Fruit fly (Drosophila melanogaster): ENCODE results near the gene nero.
A peak's percentile ranks its signal among the peaks of the same experiment; 100 is the strongest.

The nero gene

DNA sequence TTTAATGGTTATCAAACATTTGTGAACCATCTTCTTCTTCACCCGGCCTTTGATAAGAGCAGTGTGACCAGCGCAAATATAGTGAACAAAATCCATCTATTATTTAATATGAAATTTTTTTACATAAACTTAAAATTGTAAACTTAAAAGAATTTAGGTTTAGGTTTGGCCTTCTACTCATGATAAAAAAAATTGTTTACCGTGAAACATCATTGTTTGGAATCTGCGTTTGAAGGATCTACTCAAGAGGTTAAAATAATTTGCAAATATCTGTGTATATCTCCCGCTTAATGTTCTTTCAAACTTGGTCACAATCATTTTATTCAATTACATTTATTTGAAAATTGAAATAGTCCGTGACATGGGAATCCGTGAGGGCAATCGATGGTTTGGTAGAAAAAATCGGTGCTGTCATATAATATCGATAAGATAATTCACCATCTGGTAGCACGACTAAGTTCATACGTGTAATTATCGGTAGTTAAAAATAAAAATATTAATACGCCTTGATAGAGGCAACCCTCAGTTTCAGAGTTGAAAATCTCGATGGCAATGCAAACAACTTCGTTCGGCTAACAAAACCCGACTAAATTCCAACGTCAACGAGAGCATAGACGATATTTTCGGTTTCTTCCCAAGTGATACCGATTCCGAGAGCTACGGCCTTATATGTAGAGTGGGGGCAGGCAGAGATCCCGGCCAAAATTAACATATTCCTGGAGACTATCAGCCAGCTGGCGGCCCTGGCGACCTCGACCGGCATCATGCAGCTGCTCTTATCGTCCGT lies 24.6 kb upstream of the nero start, which contains the start of the genes betaGlu and sip3 (continued):
- TF ChIP-seq Mad (GFP tag; optimal IDR thresholded peaks at IDR 0.05): no peak
- TF ChIP-seq nmo (GFP tag; optimal IDR thresholded peaks at IDR 0.05): peak; percentile 59
- TF ChIP-seq CG10654 (GFP tag; optimal IDR thresholded peaks at IDR 0.05): no peak
- peak; percentile 93 for TF ChIP-seq knrl (GFP tag; IDR thresholded peaks at IDR 0.05; ENCODE audit: partially characterized antibody)
- TF ChIP-seq CG13296 (GFP tag; optimal IDR thresholded peaks at IDR 0.05): no peak
- TF ChIP-seq dati (GFP tag; IDR thresholded peaks at IDR 0.05): no peak
- peak; percentile 51 for TF ChIP-seq row (GFP tag; IDR thresholded peaks at IDR 0.05)
- TF ChIP-seq pros (GFP tag; optimal IDR thresholded peaks at IDR 0.05): no peak
- TF ChIP-seq CG4360 (GFP tag; IDR thresholded peaks at IDR 0.05): no peak
- no peak for TF ChIP-seq H15 (GFP tag; IDR thresholded peaks at IDR 0.05)
- no peak for TF ChIP-seq Tbp (GFP tag; optimal IDR thresholded peaks at IDR 0.05)
- no peak for TF ChIP-seq pfk (GFP tag; optimal IDR thresholded peaks at IDR 0.05)
- TF ChIP-seq bcd (GFP tag; optimal IDR thresholded peaks at IDR 0.05): no peak
- TF ChIP-seq CG4730 (GFP tag; IDR thresholded peaks at IDR 0.05): no peak
- peak; percentile 89 for TF ChIP-seq CG2116 (GFP tag; optimal IDR thresholded peaks at IDR 0.05)
- TF ChIP-seq CG11696 (GFP tag; IDR thresholded peaks at IDR 0.05): no peak
- no peak for TF ChIP-seq ac (GFP tag; optimal IDR thresholded peaks at IDR 0.05)
- TF ChIP-seq Atf3 (GFP tag; optimal IDR thresholded peaks at IDR 0.05): no peak
- no peak for TF ChIP-seq kni (GFP tag; optimal IDR thresholded peaks at IDR 0.05)
- no peak for TF ChIP-seq Deaf1 (tag; optimal IDR thresholded peaks at IDR 0.05)
- no peak for TF ChIP-seq Blimp-1 (GFP tag; optimal IDR thresholded peaks at IDR 0.05)
- TF ChIP-seq Jarid2 (GFP tag; optimal IDR thresholded peaks at IDR 0.05): no peak
- no peak for TF ChIP-seq crol (GFP tag; IDR thresholded peaks at IDR 0.05)
- TF ChIP-seq Bgb (GFP tag; IDR thresholded peaks at IDR 0.05; ENCODE audit: partially characterized antibody): peak; percentile 92
- TF ChIP-seq Xbp1 (GFP tag; optimal IDR thresholded peaks at IDR 0.05): peak; percentile 52
- TF ChIP-seq BEAF-32 (GFP tag; optimal IDR thresholded peaks at IDR 0.05): peak; percentile 93
- TF ChIP-seq ham (GFP tag; IDR thresholded peaks at IDR 0.05): no peak
- TF ChIP-seq abd-A (tag; optimal IDR thresholded peaks at IDR 0.05): no peak
- no peak for TF ChIP-seq CG11560 (tag; IDR thresholded peaks at IDR 0.05)
- TF ChIP-seq CG33213 (GFP tag; optimal IDR thresholded peaks at IDR 0.05): no peak
- TF ChIP-seq CG12071 (GFP tag; optimal IDR thresholded peaks at IDR 0.05): no peak
- TF ChIP-seq Sin3A (optimal IDR thresholded peaks at IDR 0.05): peak; percentile 27
- TF ChIP-seq CG34376 (GFP tag; optimal IDR thresholded peaks at IDR 0.05): no peak
- TF ChIP-seq CG8290 (GFP tag; optimal IDR thresholded peaks at IDR 0.05): peak; percentile 41
- TF ChIP-seq CG8290 (tag; optimal IDR thresholded peaks at IDR 0.05): no peak
- TF ChIP-seq CG15073 (GFP tag; optimal IDR thresholded peaks at IDR 0.05): no peak
- no peak for TF ChIP-seq CG17359 (tag; optimal IDR thresholded peaks at IDR 0.05)
- no peak for TF ChIP-seq CG10147 (GFP tag; optimal IDR thresholded peaks at IDR 0.05)
- no peak for TF ChIP-seq ems (GFP tag; optimal IDR thresholded peaks at IDR 0.05)
- no peak for TF ChIP-seq CG16863 (GFP tag; optimal IDR thresholded peaks at IDR 0.05)
- no peak for TF ChIP-seq Hr51 (GFP tag; optimal IDR thresholded peaks at IDR 0.05)
- no peak for TF ChIP-seq CG6689 (GFP tag; IDR thresholded peaks at IDR 0.05)
- TF ChIP-seq CG7556 (GFP tag; optimal IDR thresholded peaks at IDR 0.05): no peak
- TF ChIP-seq Oaz (GFP tag; IDR thresholded peaks at IDR 0.05): no peak
- no peak for TF ChIP-seq kay (GFP tag; optimal IDR thresholded peaks at IDR 0.05)
- TF ChIP-seq insv (GFP tag; optimal IDR thresholded peaks at IDR 0.05): no peak
- no peak for TF ChIP-seq CG32772 (GFP tag; IDR thresholded peaks at IDR 0.05)
- TF ChIP-seq Dp (GFP tag; optimal IDR thresholded peaks at IDR 0.05): peak; percentile 56
- no peak for TF ChIP-seq Ssrp (tag; optimal IDR thresholded peaks at IDR 0.05)
- TF ChIP-seq chif (GFP tag; optimal IDR thresholded peaks at IDR 0.05): no peak
- TF ChIP-seq h (optimal IDR thresholded peaks at IDR 0.05): no peak
